Worm (Caenorhabditis elegans): ENCODE measurements around the gene F36D3.4.

ce11 chrV:16503164-16503563 is 14.4 kb downstream of the F36D3.4 start, which contains the start of gene F36D3.14:
- TF ChIP-seq unc-62 (GFP tag; optimal IDR thresholded peaks at IDR 0.05) (no peak), nhr-237 (tag; optimal IDR thresholded peaks at IDR 0.05) (no peak), pha-4 (tag; optimal IDR thresholded peaks at IDR 0.05) (no peak), nhr-11 (tag; optimal IDR thresholded peaks at IDR 0.05) (no peak), nhr-76 (tag; optimal IDR thresholded peaks at IDR 0.05) (no peak), ztf-11 (tag; optimal IDR thresholded peaks at IDR 0.05) (no peak), snpc-4 (tag; optimal IDR thresholded peaks at IDR 0.05) (no peak), ama-1 (optimal IDR thresholded peaks at IDR 0.05) (no peak), unc-39 (tag; optimal IDR thresholded peaks at IDR 0.05) (no peak), ceh-9 (tag; optimal IDR thresholded peaks at IDR 0.05) (no peak), lin-39 (tag; optimal IDR thresholded peaks at IDR 0.05) (no peak)
